Worm (Caenorhabditis elegans) whole organism, L4 larva: ENCODE results near the gene Y57G11C.14.
A peak's percentile ranks its signal among the peaks of the same experiment; 100 is the strongest.

Experiments used
- F37D6.2 ChIP-seq: sonication (generic microtip); optimal IDR thresholded peaks from 2 replicates; lab custom pipeline; 2016; ENCODE audit warnings: mild to moderate bottlenecking, missing genetic modification characterization, missing compliant biosample characterization
- F49E8.2 ChIP-seq: sonication (generic microtip); optimal IDR thresholded peaks from 2 replicates; lab custom pipeline; 2016; ENCODE audit warnings: missing compliant biosample characterization, mild to moderate bottlenecking, missing genetic modification characterization, borderline replicate concordance
- Y48G9A.11 ChIP-seq: fragments of 200-800 bp; sonication (Bioruptor generic); IDR thresholded peaks from 2 replicates; pipeline ENCODE4 v1.3.6; 2022; ENCODE audit warnings: missing genetic modification reagents, missing genetic modification characterization, missing compliant biosample characterization
- aha-1 ChIP-seq: fragments of 150-350 bp; peaks from one replicate; lab custom pipeline; 2014; ENCODE audit warnings: missing biosample characterization, missing genetic modification characterization
- ama-1 ChIP-seq: fragments of 150-350 bp; optimal IDR thresholded peaks from 2 replicates; lab custom pipeline; 2014; ENCODE audit warnings: inconsistent platforms, mixed read lengths
- ceh-28 ChIP-seq: fragments of 150-350 bp; optimal IDR thresholded peaks from 2 replicates; lab custom pipeline; 2014; ENCODE audit warnings: missing biosample characterization, missing genetic modification reagents, missing genetic modification characterization
- ceh-44 ChIP-seq: fragments of 200-800 bp; sonication (Bioruptor generic); IDR thresholded peaks from 2 replicates; pipeline ENCODE4 v1.3.6; 2022; ENCODE audit warnings: missing genetic modification reagents, missing genetic modification characterization, missing compliant biosample characterization
- ceh-62 ChIP-seq: sonication (generic microtip); optimal IDR thresholded peaks from 2 replicates; lab custom pipeline; 2017; ENCODE audit warnings: missing biosample characterization, missing genetic modification characterization
- ces-1 ChIP-seq: fragments of 150-350 bp; sonication (generic microtip); optimal IDR thresholded peaks from 4 replicates; lab custom pipeline; 2014; ENCODE audit warnings: missing biosample characterization, missing genetic modification reagents, missing genetic modification characterization
- cey-2 ChIP-seq: sonication (generic microtip); optimal IDR thresholded peaks from 3 replicates; lab custom pipeline; 2017; ENCODE audit warnings: missing genetic modification characterization, mild to moderate bottlenecking, missing compliant biosample characterization, antibody characterized with exemption, borderline replicate concordance; ENCODE audit not compliant: insufficient read depth
- daf-12 ChIP-seq: fragments of 150-350 bp; optimal IDR thresholded peaks from 2 replicates; lab custom pipeline; 2014; ENCODE audit warnings: missing biosample characterization, missing genetic modification reagents, missing genetic modification characterization
- daf-16 ChIP-seq, 3 experiments: sonication (generic microtip); optimal IDR thresholded peaks; 2 replicates each; lab custom pipeline; 2016 to 2017; ENCODE audit warnings: missing genetic modification characterization in 3 of 3, missing genetic modification reagents in 3 of 3, mild to moderate bottlenecking in 2 of 3, missing compliant biosample characterization in 2 of 3, missing biosample characterization in 1 of 3, moderate library complexity in 1 of 3
- dmd-6 ChIP-seq: fragments of 200-800 bp; sonication (Bioruptor generic); IDR thresholded peaks from 2 replicates; pipeline ENCODE4 v1.3.6; 2022; ENCODE audit warnings: missing genetic modification reagents, missing genetic modification characterization, missing compliant biosample characterization
- dmd-8 ChIP-seq: fragments of 200-800 bp; sonication (Bioruptor generic); IDR thresholded peaks from 2 replicates; pipeline ENCODE4 v1.3.6; 2022; ENCODE audit warnings: missing genetic modification characterization, missing compliant biosample characterization
- dmd-9 ChIP-seq: fragments of 200-800 bp; sonication (Bioruptor generic); IDR thresholded peaks from 2 replicates; pipeline ENCODE4 v1.3.6; 2022; ENCODE audit warnings: missing genetic modification reagents, missing genetic modification characterization, missing compliant biosample characterization
- dve-1 ChIP-seq: sonication (generic microtip); optimal IDR thresholded peaks from 2 replicates; lab custom pipeline; 2017; ENCODE audit warnings: antibody characterized with exemption, mild to moderate bottlenecking, missing genetic modification characterization, missing compliant biosample characterization; ENCODE audit not compliant: insufficient read depth
- hlh-11 ChIP-seq: fragments of 200-800 bp; sonication (Bioruptor generic); optimal IDR thresholded peaks from 2 replicates; lab custom pipeline; 2018; ENCODE audit warnings: mild to moderate bottlenecking, missing genetic modification characterization, missing compliant biosample characterization
- hlh-30 ChIP-seq: sonication (generic microtip); optimal IDR thresholded peaks from 2 replicates; lab custom pipeline; 2017; ENCODE audit warnings: antibody characterized with exemption, mild to moderate bottlenecking, missing genetic modification characterization, missing compliant biosample characterization; ENCODE audit not compliant: insufficient read depth
- hmg-1.1 ChIP-seq: fragments of 200-800 bp; sonication (Bioruptor generic); IDR thresholded peaks from 2 replicates; pipeline ENCODE4 v1.3.6; 2022; ENCODE audit warnings: missing genetic modification reagents, missing genetic modification characterization, missing compliant biosample characterization
- lim-7 ChIP-seq: fragments of 200-800 bp; sonication (Bioruptor generic); IDR thresholded peaks from 2 replicates; pipeline ENCODE4 v1.3.6; 2022; ENCODE audit warnings: missing genetic modification characterization, missing compliant biosample characterization
- lin-38 ChIP-seq: fragments of 200-800 bp; sonication (Bioruptor generic); IDR thresholded peaks from 2 replicates; pipeline ENCODE4 v1.3.6; 2022; ENCODE audit warnings: missing genetic modification reagents, missing genetic modification characterization, missing compliant biosample characterization
- lir-3 ChIP-seq: sonication (generic microtip); optimal IDR thresholded peaks from 2 replicates; lab custom pipeline; 2016; ENCODE audit warnings: mild to moderate bottlenecking, missing genetic modification characterization, missing compliant biosample characterization
- lsy-2 ChIP-seq, 2 experiments: fragments of 150-350 bp in 1 of 2; sonication (generic microtip) in 1 of 2; optimal IDR thresholded peaks; 2 replicates each; lab custom pipeline; 2014 to 2017; ENCODE audit warnings: missing biosample characterization in 2 of 2, missing genetic modification characterization in 2 of 2
- mdl-1 ChIP-seq, 2 experiments: fragments of 150-350 bp in 1 of 2; sonication (generic microtip) in 1 of 2; optimal IDR thresholded peaks; 2 replicates each; lab custom pipeline; 2014 to 2017; ENCODE audit warnings: missing biosample characterization in 2 of 2, missing genetic modification characterization in 2 of 2
- mep-1 ChIP-seq: fragments of 150-350 bp; sonication (generic microtip); optimal IDR thresholded peaks from 3 replicates; lab custom pipeline; 2014; ENCODE audit warnings: missing biosample characterization, missing genetic modification characterization
- nhr-237 ChIP-seq: sonication (generic microtip); optimal IDR thresholded peaks from 2 replicates; lab custom pipeline; 2017; ENCODE audit warnings: missing biosample characterization, missing genetic modification characterization
- nhr-25 ChIP-seq: sonication (generic microtip); optimal IDR thresholded peaks from 2 replicates; lab custom pipeline; 2017; ENCODE audit warnings: missing genetic modification characterization, mild to moderate bottlenecking, missing compliant biosample characterization, antibody characterized with exemption, moderate library complexity, borderline replicate concordance; ENCODE audit not compliant: insufficient read depth
- nhr-28 ChIP-seq: fragments of 150-350 bp; optimal IDR thresholded peaks from 2 replicates; lab custom pipeline; 2014; ENCODE audit warnings: missing biosample characterization, missing genetic modification characterization
- nhr-48 ChIP-seq: sonication (generic microtip); optimal IDR thresholded peaks from 2 replicates; lab custom pipeline; 2016; ENCODE audit warnings: mild to moderate bottlenecking, missing genetic modification characterization, missing compliant biosample characterization
- nhr-77 ChIP-seq: fragments of 150-350 bp; optimal IDR thresholded peaks from 2 replicates; lab custom pipeline; 2014; ENCODE audit warnings: missing biosample characterization, missing genetic modification characterization
- php-3 ChIP-seq: fragments of 200-800 bp; sonication (Bioruptor generic); IDR thresholded peaks from 2 replicates; pipeline ENCODE4 v1.3.6; 2022; ENCODE audit warnings: missing genetic modification reagents, missing genetic modification characterization, missing compliant biosample characterization
- pqm-1 ChIP-seq: sonication (generic microtip); optimal IDR thresholded peaks from 2 replicates; lab custom pipeline; 2017; ENCODE audit warnings: missing biosample characterization, missing genetic modification characterization
- set-16 ChIP-seq: fragments of 200-800 bp; sonication (Bioruptor generic); IDR thresholded peaks from 2 replicates; pipeline ENCODE4 v1.3.6; 2022; ENCODE audit warnings: missing genetic modification reagents, missing genetic modification characterization, missing compliant biosample characterization
- snpc-1.2 ChIP-seq: fragments of 200-800 bp; sonication (Bioruptor generic); IDR thresholded peaks from 2 replicates; pipeline ENCODE4 v1.3.6; 2022; ENCODE audit warnings: missing genetic modification reagents, missing genetic modification characterization, missing compliant biosample characterization
- spr-3 ChIP-seq: fragments of 200-800 bp; sonication (Bioruptor generic); optimal IDR thresholded peaks from 2 replicates; lab custom pipeline; 2018; ENCODE audit warnings: mild to moderate bottlenecking, missing genetic modification characterization, missing compliant biosample characterization
- tag-97 ChIP-seq: fragments of 200-800 bp; sonication (Bioruptor generic); IDR thresholded peaks from 2 replicates; pipeline ENCODE4 v1.3.6; 2022; ENCODE audit warnings: missing genetic modification characterization, missing compliant biosample characterization
- tra-1 ChIP-seq: fragments of 200-800 bp; sonication (Bioruptor generic); IDR thresholded peaks from 2 replicates; pipeline ENCODE4 v1.3.6; 2022; ENCODE audit warnings: missing genetic modification reagents, missing genetic modification characterization, missing compliant biosample characterization
- unc-39 ChIP-seq: sonication (generic microtip); optimal IDR thresholded peaks from 2 replicates; lab custom pipeline; 2017; ENCODE audit warnings: missing biosample characterization, missing genetic modification characterization
- unc-62 ChIP-seq, 3 experiments: fragments of 150-350 bp in 1 of 3; sonication (generic microtip); optimal IDR thresholded peaks in 2 of 3; peaks in 1 of 3; 1 replicate in 1 of 3; 2 replicates in 2 of 3; lab custom pipeline; 2014 to 2017; ENCODE audit warnings: missing biosample characterization in 3 of 3, missing genetic modification characterization in 3 of 3, missing genetic modification reagents in 3 of 3, missing genotype in 1 of 3
- zag-1 ChIP-seq: fragments of 150-350 bp; optimal IDR thresholded peaks from 2 replicates; lab custom pipeline; 2014; ENCODE audit warnings: missing biosample characterization, missing genetic modification characterization
- zip-2 ChIP-seq: fragments of 150-350 bp; optimal IDR thresholded peaks from 2 replicates; lab custom pipeline; 2014; ENCODE audit warnings: missing biosample characterization, missing genetic modification characterization

Y57G11C.14 gene

DNA sequence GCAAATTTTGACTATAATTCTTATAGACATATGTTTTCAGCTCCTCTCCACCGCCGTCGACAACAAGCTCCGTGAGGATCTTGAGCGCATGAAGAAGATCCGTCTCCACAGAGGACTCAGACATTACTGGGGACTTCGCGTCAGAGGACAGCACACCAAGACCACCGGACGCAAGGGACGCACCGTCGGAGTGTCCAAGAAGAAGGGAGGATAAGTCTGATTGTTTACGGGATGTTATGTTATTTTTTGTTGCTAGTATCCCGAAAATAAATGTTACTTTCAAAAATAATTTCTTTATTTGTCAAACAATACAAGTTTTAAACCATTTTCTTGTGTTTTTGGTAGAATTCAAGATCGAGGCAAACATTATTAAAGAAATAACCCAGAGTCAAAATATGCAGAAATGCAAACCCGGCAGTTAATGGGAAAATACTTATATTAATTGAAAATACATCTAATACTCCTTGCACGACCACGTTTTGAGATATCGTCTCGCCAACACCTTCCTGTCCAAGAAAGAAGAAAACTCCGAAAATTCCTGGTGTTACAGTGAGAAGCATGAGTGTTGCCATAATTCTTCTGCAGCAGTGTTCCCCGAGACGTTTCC lies 27.1 kb downstream of the Y57G11C.14 start:
- TF ChIP-seq daf-12 (tag; lab: Kevin White, UChicago) (no peak), F37D6.2 (tag; lab: Kevin White, UChicago) (no peak), ces-1 (GFP tag; lab: Kevin White, UChicago) (no peak), nhr-237 (tag; lab: Kevin White, UChicago) (no peak), zip-2 (tag; lab: Kevin White, UChicago) (no peak), ceh-62 (no peak), aha-1 (tag; lab: Kevin White, UChicago) (peak; percentile 86), lin-38 (peak; percentile 41), nhr-48 (tag; lab: Kevin White, UChicago) (no peak), cey-2 (no peak), F49E8.2 (peak; percentile 12), dmd-9 (GFP tag; lab: Robert Waterston, UW) (no peak), snpc-1.2 (GFP tag; lab: Robert Waterston, UW) (peak; percentile 84), unc-62 (GFP tag; optimal IDR thresholded peaks at IDR 0.05 in 1 of 2; lab: Kevin White, UChicago) (peak in 1 of 2 experiments; percentile 52), unc-62 (tag; optimal IDR thresholded peaks at IDR 0.05; lab: Kevin White, UChicago) (no peak), ceh-44 (GFP tag; lab: Robert Waterston, UW) (no peak), nhr-28 (tag; lab: Kevin White, UChicago) (no peak)
- TF ChIP-seq, all 104 proteins: peak for 5

DNA sequence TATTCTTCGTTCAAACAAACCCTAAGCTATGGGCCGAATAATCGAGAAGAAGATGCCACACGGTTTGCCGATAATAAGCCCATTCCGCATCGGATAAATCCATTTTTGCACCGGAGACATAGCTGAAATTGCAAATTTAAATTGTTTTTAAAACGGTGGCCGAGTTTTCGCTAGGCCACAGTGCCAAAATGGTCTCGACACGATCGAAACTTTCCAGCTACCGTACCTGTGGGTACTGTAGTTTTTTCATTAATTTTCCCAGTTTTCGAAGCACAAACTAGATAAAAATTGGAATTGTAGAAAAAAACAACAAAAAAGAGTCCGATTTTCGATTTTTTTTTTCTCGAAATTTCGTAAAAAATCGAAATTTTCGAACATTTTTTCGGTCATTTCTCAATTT lies 29.1 kb downstream of the Y57G11C.14 start:
- TF ChIP-seq spr-3 (GFP tag; lab: Kevin White, UChicago) (no peak), nhr-25 (no peak), pqm-1 (tag; lab: Kevin White, UChicago) (no peak), mep-1 (no peak), unc-62 (GFP tag; optimal IDR thresholded peaks at IDR 0.05 in 1 of 2; lab: Kevin White, UChicago) (peak in 1 of 2 experiments; percentile 72), unc-62 (tag; optimal IDR thresholded peaks at IDR 0.05; lab: Kevin White, UChicago) (no peak), lim-7 (GFP tag; lab: Robert Waterston, UW) (no peak)

DNA sequence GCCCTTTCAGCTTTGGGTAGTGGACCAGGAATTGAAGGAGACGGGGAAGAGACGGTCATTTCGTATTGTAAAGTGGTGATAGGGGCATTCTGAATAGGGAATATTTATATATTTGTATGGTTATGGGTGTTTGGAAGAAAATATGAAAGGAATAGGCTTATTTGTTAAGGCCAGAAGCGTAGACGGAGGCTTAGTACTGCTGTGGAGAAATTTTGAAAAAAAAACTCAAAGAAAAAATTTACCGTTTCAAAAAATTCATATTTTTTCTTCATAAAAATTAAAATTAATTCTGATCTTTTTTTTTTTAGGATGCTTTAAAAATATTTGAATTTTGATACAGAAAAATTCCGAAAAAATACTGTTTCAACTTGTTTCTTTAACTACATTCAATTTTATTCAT lies 29.9 kb downstream of the Y57G11C.14 start, which contains the start of gene hhat-2:
hhat-2 (minus strand) TSS at position 101 of the 400 bp plus-strand sequence.
- TF ChIP-seq F37D6.2 (tag; lab: Kevin White, UChicago): no peak
- no peak for TF ChIP-seq mdl-1 (tag; optimal IDR thresholded peaks at IDR 0.05; lab: Kevin White, UChicago)
- TF ChIP-seq ceh-28 (tag; lab: Kevin White, UChicago): no peak
- TF ChIP-seq dmd-8: no peak

DNA sequence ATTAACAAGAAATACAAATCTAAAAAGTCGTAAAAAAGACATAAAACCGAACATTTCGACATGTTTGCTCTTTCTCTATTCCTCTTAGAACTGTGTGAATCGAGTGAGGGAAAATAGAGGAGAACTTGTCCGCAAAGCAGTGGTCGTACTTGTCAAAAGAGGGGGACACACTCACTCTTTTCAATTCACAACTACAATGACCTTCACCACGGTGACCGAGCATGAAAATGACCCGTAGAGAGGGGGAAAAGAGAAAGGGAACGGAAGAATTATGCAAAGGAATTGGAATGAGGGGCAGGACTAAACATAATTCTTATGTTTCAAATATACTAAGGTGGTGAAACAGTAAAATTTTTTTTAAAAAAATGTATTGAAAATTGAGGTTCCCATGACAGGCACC lies 34.4 kb downstream of the Y57G11C.14 start:
- 0 out of 2 replicates have a peak, but pooled peaks have one; percentile 17 for TF ChIP-seq php-3 (GFP tag; lab: Robert Waterston, UW)
- no peak for TF ChIP-seq daf-16 (GFP tag; optimal IDR thresholded peaks at IDR 0.05; lab: Kevin White, UChicago)
- TF ChIP-seq daf-16 (tag; optimal IDR thresholded peaks at IDR 0.05; lab: Kevin White, UChicago): peak; percentile 28
- TF ChIP-seq ceh-28 (tag; lab: Kevin White, UChicago): no peak
- TF ChIP-seq dve-1 (tag; lab: Kevin White, UChicago): peak; percentile 29
- TF ChIP-seq unc-62 (GFP tag; optimal IDR thresholded peaks at IDR 0.05 in 1 of 2; lab: Kevin White, UChicago): no peak
- no peak for TF ChIP-seq unc-62 (tag; optimal IDR thresholded peaks at IDR 0.05; lab: Kevin White, UChicago)

DNA sequence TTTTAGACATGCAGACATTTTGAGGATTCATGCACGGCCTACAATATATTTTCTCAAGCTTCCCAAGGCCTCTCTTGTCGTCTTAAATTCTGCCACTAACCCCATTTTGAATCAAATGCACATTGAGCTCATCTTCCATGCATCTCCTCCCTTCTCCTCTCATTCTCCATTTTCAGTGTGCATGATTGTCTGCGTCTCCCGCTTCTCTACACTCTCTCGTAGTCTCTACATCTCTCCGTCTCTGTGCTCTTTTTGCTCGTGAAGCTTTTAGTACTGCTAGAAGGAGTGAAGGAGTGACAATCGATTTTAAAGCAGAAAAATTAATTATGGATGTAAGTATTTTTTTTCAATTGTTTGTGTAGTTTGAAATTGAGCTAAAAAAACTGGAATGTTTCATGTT lies 37.8 kb downstream of the Y57G11C.14 start, which contains the start of gene Y57G11C.22:
Y57G11C.22 (plus strand) TSS at position 327 of the 400 bp plus-strand sequence.
- TF ChIP-seq Y48G9A.11 (GFP tag; lab: Robert Waterston, UW) (no peak), dmd-6 (GFP tag; lab: Robert Waterston, UW) (no peak), ama-1 (lab: Kevin White, UChicago) (no peak), tag-97 (GFP tag; lab: Robert Waterston, UW) (no peak), unc-39 (tag; lab: Kevin White, UChicago) (no peak), tra-1 (GFP tag; lab: Robert Waterston, UW) (no peak), zag-1 (no peak), daf-16 (GFP tag; optimal IDR thresholded peaks at IDR 0.05; lab: Kevin White, UChicago) (no peak), daf-16 (tag; optimal IDR thresholded peaks at IDR 0.05; lab: Kevin White, UChicago) (peak; percentile 28), aha-1 (tag; lab: Kevin White, UChicago) (peak; percentile 83), hlh-30 (tag; lab: Kevin White, UChicago) (peak; percentile 10), hlh-11 (tag; lab: Kevin White, UChicago) (no peak), set-16 (GFP tag; lab: Robert Waterston, UW) (no peak), lsy-2 (tag; optimal IDR thresholded peaks at IDR 0.05; lab: Kevin White, UChicago) (peak in 1 of 2 experiments; percentile 47), hmg-1.1 (GFP tag; lab: Robert Waterston, UW) (peak; percentile 65), nhr-77 (tag; lab: Kevin White, UChicago) (no peak), lir-3 (no peak)
